Worm (Caenorhabditis elegans): ENCODE data around the gene R08D7.7.

DNA sequence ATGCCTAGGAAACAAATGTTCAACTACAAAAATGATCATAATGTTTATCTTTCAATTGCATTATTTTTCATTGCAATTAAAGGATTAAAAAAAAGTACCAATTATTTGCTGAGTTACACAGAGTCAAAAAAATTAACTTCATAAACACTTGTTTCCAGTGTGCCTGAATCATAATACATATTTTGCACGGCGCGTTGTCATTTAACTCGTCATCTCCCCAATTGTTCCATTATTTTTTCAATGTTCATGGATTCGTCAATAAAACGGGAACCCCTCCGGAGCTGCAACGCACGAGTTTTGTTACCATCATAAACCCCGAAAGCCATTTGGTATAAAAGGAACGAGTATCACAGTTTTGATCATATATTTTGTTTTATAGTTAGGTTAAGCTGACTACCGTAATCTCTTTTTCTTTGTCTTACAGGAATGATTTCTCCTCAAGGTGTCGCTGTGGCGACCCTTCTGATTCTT is 27.4 kb downstream of the R08D7.7 start, which contains the start of gene F59B2.12:
- TF ChIP-seq R02D3.7 (tag; optimal IDR thresholded peaks at IDR 0.05) (no peak), skn-1 (tag; optimal IDR thresholded peaks at IDR 0.05) (no peak), unc-62 (GFP tag; optimal IDR thresholded peaks at IDR 0.05) (no peak), fos-1 (tag; optimal IDR thresholded peaks at IDR 0.05) (no peak), egl-27 (tag; optimal IDR thresholded peaks at IDR 0.05) (no peak), ztf-4 (tag; optimal IDR thresholded peaks at IDR 0.05) (no peak), nhr-77 (tag; optimal IDR thresholded peaks at IDR 0.05) (no peak), ztf-1 (GFP tag; conservative IDR thresholded peaks at IDR 0.05) (no peak), nhr-11 (tag; optimal IDR thresholded peaks at IDR 0.05) (no peak), Y55F3AM.14 (GFP tag; optimal IDR thresholded peaks at IDR 0.05) (no peak), ama-1 (optimal IDR thresholded peaks at IDR 0.05) (no peak), ztf-11 (tag; optimal IDR thresholded peaks at IDR 0.05) (no peak), elt-1 (tag; optimal IDR thresholded peaks at IDR 0.05) (no peak)

Measured in whole organism, L2 larva.